Worm (Caenorhabditis elegans) whole organism, L4 larva: ENCODE data around the gene elt-1.

Source experiments
- ZK546.5 ChIP-seq, 2 experiments: sonication (generic microtip); optimal IDR thresholded peaks; 2 replicates each; lab custom pipeline; 2017; ENCODE audit warnings: missing biosample characterization in 2 of 2, missing genetic modification characterization in 2 of 2
- duxl-1 ChIP-seq: sonication (generic microtip); optimal IDR thresholded peaks from 2 replicates; lab custom pipeline; 2016; ENCODE audit warnings: mild to moderate bottlenecking, missing genetic modification characterization, moderate library complexity, missing compliant biosample characterization; ENCODE audit not compliant: poor library complexity
- lin-39 ChIP-seq: fragments of 150-350 bp; optimal IDR thresholded peaks from 2 replicates; lab custom pipeline; 2014; ENCODE audit warnings: missing biosample characterization, missing genetic modification reagents, missing genetic modification characterization
- lsy-2 ChIP-seq, 2 experiments: fragments of 150-350 bp in 1 of 2; sonication (generic microtip) in 1 of 2; optimal IDR thresholded peaks; 2 replicates each; lab custom pipeline; 2014 to 2017; ENCODE audit warnings: missing biosample characterization in 2 of 2, missing genetic modification characterization in 2 of 2
- pha-4 ChIP-seq, 2 experiments: fragments of 150-350 bp in 1 of 2; fragments of 200-800 bp in 1 of 2; sonication (Bioruptor generic) in 1 of 2; IDR thresholded peaks in 1 of 2; optimal IDR thresholded peaks in 1 of 2; 2 replicates each; pipeline versions ENCODE4 v1.3.6 to Lab custom; 2014 to 2022; ENCODE audit warnings: missing genetic modification characterization in 2 of 2, missing genetic modification reagents in 2 of 2, missing biosample characterization in 1 of 2, missing compliant biosample characterization in 1 of 2
- pqm-1 ChIP-seq: sonication (generic microtip); optimal IDR thresholded peaks from 2 replicates; lab custom pipeline; 2017; ENCODE audit warnings: missing biosample characterization, missing genetic modification characterization

ce11 chrIV:9625829-9626228 is 11.0 kb downstream of the elt-1 start:
- TF ChIP-seq pqm-1 (tag; lab: Kevin White, UChicago) (no peak), lin-39 (no peak), ZK546.5 (tag; optimal IDR thresholded peaks at IDR 0.05; lab: Kevin White, UChicago) (no peak), lsy-2 (tag; optimal IDR thresholded peaks at IDR 0.05; lab: Kevin White, UChicago) (no peak), duxl-1 (no peak), pha-4 (GFP tag; IDR thresholded peaks at IDR 0.05; lab: Robert Waterston, UW) (no peak), pha-4 (tag; optimal IDR thresholded peaks at IDR 0.05; lab: Kevin White, UChicago) (no peak)
